Worm (Caenorhabditis elegans) whole organism, L4 larva: Measurements from ENCODE around the gene aars-1.

Source experiments
- F10B5.3 ChIP-seq: sonication (generic microtip); optimal IDR thresholded peaks from 2 replicates; lab custom pipeline; 2016; ENCODE audit warnings: mild to moderate bottlenecking, missing genetic modification characterization, missing compliant biosample characterization
- F26F4.8 ChIP-seq: fragments of 200-800 bp; sonication (Bioruptor generic); conservative IDR thresholded peaks from 2 replicates; pipeline ENCODE4 v1.3.6; 2022; ENCODE audit warnings: missing genetic modification characterization, missing compliant biosample characterization
- R02D3.7 ChIP-seq: fragments of 150-350 bp; sonication (generic microtip); optimal IDR thresholded peaks from 3 replicates; lab custom pipeline; 2014; ENCODE audit warnings: missing biosample characterization, missing genetic modification characterization
- Y5F2A.4 ChIP-seq: fragments of 200-800 bp; sonication (Bioruptor generic); optimal IDR thresholded peaks from 2 replicates; lab custom pipeline; 2018; ENCODE audit warnings: mild to moderate bottlenecking, missing genetic modification characterization, missing compliant biosample characterization
- Y75B8A.6 ChIP-seq: fragments of 200-800 bp; sonication (Bioruptor generic); IDR thresholded peaks from 2 replicates; pipeline ENCODE4 v1.3.6; 2022; ENCODE audit warnings: missing genetic modification reagents, missing genetic modification characterization, missing compliant biosample characterization
- ZK337.2 ChIP-seq: fragments of 200-800 bp; sonication (Bioruptor generic); IDR thresholded peaks from 2 replicates; pipeline ENCODE4 v1.3.6; 2022; ENCODE audit warnings: missing genetic modification reagents, missing genetic modification characterization, missing compliant biosample characterization
- ZK546.5 ChIP-seq, 2 experiments: sonication (generic microtip); optimal IDR thresholded peaks; 2 replicates each; lab custom pipeline; 2017; ENCODE audit warnings: missing biosample characterization in 2 of 2, missing genetic modification characterization in 2 of 2
- ama-1 ChIP-seq: fragments of 150-350 bp; optimal IDR thresholded peaks from 2 replicates; lab custom pipeline; 2014; ENCODE audit warnings: inconsistent platforms, mixed read lengths
- attf-4 ChIP-seq: sonication (generic microtip); optimal IDR thresholded peaks from 3 replicates; lab custom pipeline; 2017; ENCODE audit warnings: missing biosample characterization, missing genetic modification characterization
- ceh-32 ChIP-seq: sonication (generic microtip); optimal IDR thresholded peaks from 2 replicates; lab custom pipeline; 2016; ENCODE audit warnings: mild to moderate bottlenecking, missing genetic modification characterization, missing compliant biosample characterization; ENCODE audit not compliant: poor library complexity
- ceh-62 ChIP-seq: sonication (generic microtip); optimal IDR thresholded peaks from 2 replicates; lab custom pipeline; 2017; ENCODE audit warnings: missing biosample characterization, missing genetic modification characterization
- ceh-82 ChIP-seq: sonication (generic microtip); optimal IDR thresholded peaks from 2 replicates; lab custom pipeline; 2017; ENCODE audit warnings: missing biosample characterization, missing genetic modification characterization
- ces-1 ChIP-seq: fragments of 150-350 bp; sonication (generic microtip); optimal IDR thresholded peaks from 4 replicates; lab custom pipeline; 2014; ENCODE audit warnings: missing biosample characterization, missing genetic modification reagents, missing genetic modification characterization
- ctbp-1 ChIP-seq: fragments of 200-800 bp; sonication (Bioruptor generic); IDR thresholded peaks from 2 replicates; pipeline ENCODE4 v1.3.6; 2022; ENCODE audit warnings: missing genetic modification reagents, missing genetic modification characterization, missing compliant biosample characterization
- daf-12 ChIP-seq: fragments of 150-350 bp; optimal IDR thresholded peaks from 2 replicates; lab custom pipeline; 2014; ENCODE audit warnings: missing biosample characterization, missing genetic modification reagents, missing genetic modification characterization
- daf-16 ChIP-seq, 3 experiments: sonication (generic microtip); optimal IDR thresholded peaks; 2 replicates each; lab custom pipeline; 2016 to 2017; ENCODE audit warnings: missing genetic modification characterization in 3 of 3, missing genetic modification reagents in 3 of 3, mild to moderate bottlenecking in 2 of 3, missing compliant biosample characterization in 2 of 3, missing biosample characterization in 1 of 3, moderate library complexity in 1 of 3
- dmd-6 ChIP-seq: fragments of 200-800 bp; sonication (Bioruptor generic); IDR thresholded peaks from 2 replicates; pipeline ENCODE4 v1.3.6; 2022; ENCODE audit warnings: missing genetic modification reagents, missing genetic modification characterization, missing compliant biosample characterization
- dmd-9 ChIP-seq: fragments of 200-800 bp; sonication (Bioruptor generic); IDR thresholded peaks from 2 replicates; pipeline ENCODE4 v1.3.6; 2022; ENCODE audit warnings: missing genetic modification reagents, missing genetic modification characterization, missing compliant biosample characterization
- egl-27 ChIP-seq: sonication (generic microtip); optimal IDR thresholded peaks from 3 replicates; lab custom pipeline; 2017; ENCODE audit warnings: missing biosample characterization, missing genetic modification reagents, missing genetic modification characterization
- egl-43 ChIP-seq: fragments of 200-800 bp; sonication (Bioruptor generic); IDR thresholded peaks from 2 replicates; pipeline ENCODE4 v1.3.6; 2022; ENCODE audit warnings: missing genetic modification reagents, missing genetic modification characterization, missing compliant biosample characterization
- fos-1 ChIP-seq: fragments of 150-350 bp; optimal IDR thresholded peaks from 2 replicates; lab custom pipeline; 2014; ENCODE audit warnings: missing biosample characterization, missing genetic modification characterization
- hif-1 ChIP-seq, 2 experiments: sonication (generic microtip); optimal IDR thresholded peaks; 2 replicates each; lab custom pipeline; 2016 to 2017; ENCODE audit warnings: missing compliant biosample characterization in 2 of 2, missing genetic modification characterization in 2 of 2, missing genetic modification reagents in 2 of 2, missing genotype in 2 of 2, mild to moderate bottlenecking in 1 of 2
- hlh-11 ChIP-seq: fragments of 200-800 bp; sonication (Bioruptor generic); optimal IDR thresholded peaks from 2 replicates; lab custom pipeline; 2018; ENCODE audit warnings: mild to moderate bottlenecking, missing genetic modification characterization, missing compliant biosample characterization
- hlh-30 ChIP-seq: sonication (generic microtip); optimal IDR thresholded peaks from 2 replicates; lab custom pipeline; 2017; ENCODE audit warnings: antibody characterized with exemption, mild to moderate bottlenecking, missing genetic modification characterization, missing compliant biosample characterization; ENCODE audit not compliant: insufficient read depth
- jun-1 ChIP-seq: fragments of 150-350 bp; optimal IDR thresholded peaks from 2 replicates; lab custom pipeline; 2014; ENCODE audit warnings: missing biosample characterization, missing genetic modification reagents, missing genetic modification characterization
- lim-7 ChIP-seq: fragments of 200-800 bp; sonication (Bioruptor generic); IDR thresholded peaks from 2 replicates; pipeline ENCODE4 v1.3.6; 2022; ENCODE audit warnings: missing genetic modification characterization, missing compliant biosample characterization
- lin-1 ChIP-seq: fragments of 200-800 bp; sonication (Bioruptor generic); IDR thresholded peaks from 2 replicates; pipeline ENCODE4 v1.3.6; 2022; ENCODE audit warnings: missing genetic modification reagents, missing genetic modification characterization, missing compliant biosample characterization
- lin-29 ChIP-seq: fragments of 200-800 bp; sonication (Bioruptor generic); IDR thresholded peaks from 2 replicates; pipeline ENCODE4 v1.3.6; 2022; ENCODE audit warnings: missing genetic modification reagents, missing genetic modification characterization, missing compliant biosample characterization
- lin-38 ChIP-seq: fragments of 200-800 bp; sonication (Bioruptor generic); IDR thresholded peaks from 2 replicates; pipeline ENCODE4 v1.3.6; 2022; ENCODE audit warnings: missing genetic modification reagents, missing genetic modification characterization, missing compliant biosample characterization
- lin-39 ChIP-seq: fragments of 150-350 bp; optimal IDR thresholded peaks from 2 replicates; lab custom pipeline; 2014; ENCODE audit warnings: missing biosample characterization, missing genetic modification reagents, missing genetic modification characterization
- lir-3 ChIP-seq: sonication (generic microtip); optimal IDR thresholded peaks from 2 replicates; lab custom pipeline; 2016; ENCODE audit warnings: mild to moderate bottlenecking, missing genetic modification characterization, missing compliant biosample characterization
- mdl-1 ChIP-seq, 2 experiments: fragments of 150-350 bp in 1 of 2; sonication (generic microtip) in 1 of 2; optimal IDR thresholded peaks; 2 replicates each; lab custom pipeline; 2014 to 2017; ENCODE audit warnings: missing biosample characterization in 2 of 2, missing genetic modification characterization in 2 of 2
- mxl-3 ChIP-seq: fragments of 200-800 bp; sonication (Bioruptor generic); optimal IDR thresholded peaks from 2 replicates; lab custom pipeline; 2018; ENCODE audit warnings: mild to moderate bottlenecking, missing genetic modification characterization, missing compliant biosample characterization
- nhr-102 ChIP-seq: sonication (generic microtip); optimal IDR thresholded peaks from 2 replicates; lab custom pipeline; 2016; ENCODE audit warnings: mild to moderate bottlenecking, missing genetic modification characterization, moderate library complexity, missing compliant biosample characterization
- nhr-11 ChIP-seq: fragments of 150-350 bp; optimal IDR thresholded peaks from 2 replicates; lab custom pipeline; 2014; ENCODE audit warnings: missing biosample characterization, missing genetic modification characterization
- nhr-111 ChIP-seq: fragments of 200-800 bp; sonication (Bioruptor generic); optimal IDR thresholded peaks from 2 replicates; lab custom pipeline; 2018; ENCODE audit warnings: mild to moderate bottlenecking, missing genetic modification characterization, missing compliant biosample characterization
- nhr-237 ChIP-seq: sonication (generic microtip); optimal IDR thresholded peaks from 2 replicates; lab custom pipeline; 2017; ENCODE audit warnings: missing biosample characterization, missing genetic modification characterization
- nhr-41 ChIP-seq: fragments of 200-800 bp; sonication (Bioruptor generic); IDR thresholded peaks from 2 replicates; pipeline ENCODE4 v1.3.6; 2022; ENCODE audit warnings: missing genetic modification reagents, missing genetic modification characterization, missing compliant biosample characterization
- nhr-42 ChIP-seq: fragments of 200-800 bp; sonication (Bioruptor generic); IDR thresholded peaks from 2 replicates; pipeline ENCODE4 v1.3.6; 2022; ENCODE audit warnings: missing genetic modification characterization, missing compliant biosample characterization
- nhr-6 ChIP-seq: fragments of 150-350 bp; optimal IDR thresholded peaks from 2 replicates; lab custom pipeline; 2014; ENCODE audit warnings: missing biosample characterization, missing genetic modification characterization
- rbr-2 ChIP-seq: sonication (generic microtip); optimal IDR thresholded peaks from 2 replicates; lab custom pipeline; 2016; ENCODE audit warnings: missing genotype, missing genetic modification characterization, missing compliant biosample characterization
- sdz-12 ChIP-seq: fragments of 200-800 bp; sonication (Bioruptor generic); optimal IDR thresholded peaks from 2 replicates; lab custom pipeline; 2018; ENCODE audit warnings: mild to moderate bottlenecking, missing genetic modification characterization, missing compliant biosample characterization
- set-16 ChIP-seq: fragments of 200-800 bp; sonication (Bioruptor generic); IDR thresholded peaks from 2 replicates; pipeline ENCODE4 v1.3.6; 2022; ENCODE audit warnings: missing genetic modification reagents, missing genetic modification characterization, missing compliant biosample characterization
- skn-1 ChIP-seq: fragments of 150-350 bp; optimal IDR thresholded peaks from 2 replicates; lab custom pipeline; 2014; ENCODE audit warnings: missing biosample characterization, missing genetic modification characterization
- spr-3 ChIP-seq: fragments of 200-800 bp; sonication (Bioruptor generic); optimal IDR thresholded peaks from 2 replicates; lab custom pipeline; 2018; ENCODE audit warnings: mild to moderate bottlenecking, missing genetic modification characterization, missing compliant biosample characterization
- tag-97 ChIP-seq: fragments of 200-800 bp; sonication (Bioruptor generic); IDR thresholded peaks from 2 replicates; pipeline ENCODE4 v1.3.6; 2022; ENCODE audit warnings: missing genetic modification characterization, missing compliant biosample characterization
- tra-1 ChIP-seq: fragments of 200-800 bp; sonication (Bioruptor generic); IDR thresholded peaks from 2 replicates; pipeline ENCODE4 v1.3.6; 2022; ENCODE audit warnings: missing genetic modification reagents, missing genetic modification characterization, missing compliant biosample characterization
- unc-130 ChIP-seq: sonication (generic microtip); optimal IDR thresholded peaks from 2 replicates; lab custom pipeline; 2016; ENCODE audit warnings: missing genetic modification reagents, missing genetic modification characterization, missing compliant biosample characterization
- vab-7 ChIP-seq: fragments of 200-800 bp; sonication (Bioruptor generic); IDR thresholded peaks from 2 replicates; pipeline ENCODE4 v1.3.6; 2022; ENCODE audit warnings: missing genetic modification reagents, missing genetic modification characterization, missing compliant biosample characterization
- zfp-2 ChIP-seq: sonication (generic microtip); optimal IDR thresholded peaks from 2 replicates; lab custom pipeline; 2016; ENCODE audit warnings: mild to moderate bottlenecking, missing genetic modification characterization, missing compliant biosample characterization
- zip-2 ChIP-seq: fragments of 150-350 bp; optimal IDR thresholded peaks from 2 replicates; lab custom pipeline; 2014; ENCODE audit warnings: missing biosample characterization, missing genetic modification characterization
- ztf-11 ChIP-seq: fragments of 150-350 bp; optimal IDR thresholded peaks from 2 replicates; lab custom pipeline; 2014; ENCODE audit warnings: missing biosample characterization, missing genetic modification characterization

aars-1 gene

ce11 chrII:11464427-11464944, at the start of gene aars-1, which contains the start of gene rga-1 (continued):
- TF ChIP-seq daf-12 (tag; lab: Kevin White, UChicago) = no peak
- TF ChIP-seq set-16 (GFP tag; lab: Robert Waterston, UW) = no peak
- no peak for TF ChIP-seq ZK546.5 (tag; optimal IDR thresholded peaks at IDR 0.05; lab: Kevin White, UChicago)
- TF ChIP-seq sdz-12 (GFP tag; lab: Kevin White, UChicago) = no peak
- no peak for TF ChIP-seq lin-39 (tag; lab: Kevin White, UChicago)
- no peak for TF ChIP-seq ces-1 (GFP tag; lab: Kevin White, UChicago)
- TF ChIP-seq R02D3.7 (tag; lab: Kevin White, UChicago) = no peak
- no peak for TF ChIP-seq nhr-237
- TF ChIP-seq spr-3 (GFP tag; lab: Kevin White, UChicago) = no peak
- no peak for TF ChIP-seq F10B5.3 (tag; lab: Kevin White, UChicago)
- TF ChIP-seq vab-7 = no peak
- TF ChIP-seq F26F4.8 (GFP tag; lab: Robert Waterston, UW) = no peak
- no peak for TF ChIP-seq dmd-9
- no peak for TF ChIP-seq ztf-11
- TF ChIP-seq skn-1 (tag; lab: Kevin White, UChicago) = no peak
- no peak for TF ChIP-seq ctbp-1 (GFP tag; lab: Robert Waterston, UW)
- peak; percentile 46; the same call in 1 of the 2 replicates for TF ChIP-seq tra-1 (GFP tag; lab: Robert Waterston, UW)
- peak; percentile 81 for TF ChIP-seq dmd-6
- no peak for TF ChIP-seq nhr-41 (GFP tag; lab: Robert Waterston, UW)
- no peak for TF ChIP-seq attf-4 (tag; lab: Kevin White, UChicago)
- no peak for TF ChIP-seq fos-1 (tag; lab: Kevin White, UChicago)
- TF ChIP-seq nhr-111 (GFP tag; lab: Kevin White, UChicago) = no peak
- peak; percentile 94 for TF ChIP-seq hlh-11 (tag; lab: Kevin White, UChicago)
- no peak for TF ChIP-seq unc-130 (GFP tag; lab: Kevin White, UChicago)
- TF ChIP-seq mdl-1 (tag; optimal IDR thresholded peaks at IDR 0.05; lab: Kevin White, UChicago) = peak in 1 of 2 experiments; percentile 82
- peak; percentile 54 for TF ChIP-seq zip-2
- TF ChIP-seq ZK337.2 = no peak
- peak; percentile 89 for TF ChIP-seq hlh-30 (tag; lab: Kevin White, UChicago)
- TF ChIP-seq rbr-2 (tag; lab: Kevin White, UChicago) = peak; percentile 30
- TF ChIP-seq nhr-102 = peak; percentile 30
- TF ChIP-seq daf-16 (GFP tag; optimal IDR thresholded peaks at IDR 0.05; lab: Kevin White, UChicago) = peak in 1 of 2 experiments; percentile 3
- peak; percentile 68 for TF ChIP-seq daf-16 (tag; optimal IDR thresholded peaks at IDR 0.05; lab: Kevin White, UChicago)
- TF ChIP-seq ceh-82 = no peak
- no peak for TF ChIP-seq egl-43 (GFP tag; lab: Robert Waterston, UW)
- no peak for TF ChIP-seq ama-1 (lab: Kevin White, UChicago)
- TF ChIP-seq ceh-32 (tag; lab: Kevin White, UChicago) = no peak
- no peak for TF ChIP-seq Y75B8A.6
- no peak for TF ChIP-seq ceh-62
- no peak for TF ChIP-seq nhr-42
- peak; percentile 94 for TF ChIP-seq lin-1
- no peak for TF ChIP-seq nhr-11 (tag; lab: Kevin White, UChicago)
- TF ChIP-seq lim-7 (GFP tag; lab: Robert Waterston, UW) = no peak
- TF ChIP-seq egl-27 (tag; lab: Kevin White, UChicago) = no peak
- peak; percentile 26 for TF ChIP-seq jun-1
- TF ChIP-seq tag-97 (GFP tag; lab: Robert Waterston, UW) = no peak
- no peak for TF ChIP-seq lin-29 (GFP tag; lab: Robert Waterston, UW)
- peak; percentile 91 for TF ChIP-seq mxl-3 (GFP tag; lab: Kevin White, UChicago)
- no peak for TF ChIP-seq lir-3 (tag; lab: Kevin White, UChicago)
- peak; percentile 51 for TF ChIP-seq lin-38 (GFP tag; lab: Robert Waterston, UW)
- TF ChIP-seq Y5F2A.4 (GFP tag; lab: Kevin White, UChicago) = no peak
- no peak for TF ChIP-seq zfp-2
- TF ChIP-seq nhr-6 (tag; lab: Kevin White, UChicago) = peak; percentile 51
- peak in 1 of 2 experiments; percentile 19 for TF ChIP-seq hif-1 (tag; optimal IDR thresholded peaks at IDR 0.05; lab: Kevin White, UChicago)
